Worm (Caenorhabditis elegans): ENCODE measurements around the gene str-168.

DNA sequence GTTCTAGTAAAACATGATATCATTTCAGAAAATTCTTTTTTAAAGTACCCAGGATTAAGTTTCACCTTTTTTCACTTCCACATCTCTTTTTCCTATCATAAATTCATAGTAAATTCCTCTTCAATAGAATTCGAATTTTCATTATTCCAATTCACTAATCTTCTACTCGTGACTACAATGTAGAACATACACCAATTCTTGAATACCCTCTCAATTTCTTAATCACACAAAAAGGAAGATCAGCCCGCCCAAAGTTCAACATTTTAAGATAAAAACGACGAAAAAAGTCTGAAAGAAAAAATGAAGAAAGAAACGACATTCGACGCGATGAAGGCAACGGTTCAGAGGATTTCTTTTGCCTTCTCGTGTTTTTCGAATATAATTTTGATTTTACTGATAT is 15.1 kb downstream of the str-168 start, which contains the start of gene str-163:
- TF ChIP-seq nhr-25 (tag; optimal IDR thresholded peaks at IDR 0.05; ENCODE audit: borderline replicate concordance, insufficient read depth) (no peak), spr-1 (tag; optimal IDR thresholded peaks at IDR 0.05) (no peak), hif-1 (tag; optimal IDR thresholded peaks at IDR 0.05) (no peak), nhr-11 (tag; optimal IDR thresholded peaks at IDR 0.05) (no peak), pha-4 (GFP tag; IDR thresholded peaks at IDR 0.05) (no peak), pha-4 (tag; optimal IDR thresholded peaks at IDR 0.05) (no peak), mep-1 (tag; optimal IDR thresholded peaks at IDR 0.05) (no peak), unc-39 (tag; optimal IDR thresholded peaks at IDR 0.05) (no peak), mdl-1 (tag; optimal IDR thresholded peaks at IDR 0.05) (no peak), nhr-10 (tag; optimal IDR thresholded peaks at IDR 0.05) (no peak), ceh-82 (tag; optimal IDR thresholded peaks at IDR 0.05) (no peak), nhr-76 (tag; optimal IDR thresholded peaks at IDR 0.05) (no peak)
